Fruit fly (Drosophila melanogaster): ENCODE measurements around the gene Usp12-46.

The Usp12-46 gene

dm6 chr3R:22822729-22823128, 72.0 kb downstream of the Usp12-46 start (continued):
- TF ChIP-seq pros (GFP tag; optimal IDR thresholded peaks at IDR 0.05) (no peak), CG8765 (GFP tag; IDR thresholded peaks at IDR 0.05) (no peak), nmo (GFP tag; optimal IDR thresholded peaks at IDR 0.05) (no peak), YL-1 (GFP tag; optimal IDR thresholded peaks at IDR 0.05) (no peak), ssp (GFP tag; IDR thresholded peaks at IDR 0.05) (no peak), B-H1 (GFP tag; IDR thresholded peaks at IDR 0.05) (no peak), B-H2 (GFP tag; optimal IDR thresholded peaks at IDR 0.05) (no peak), CG17612 (GFP tag; IDR thresholded peaks at IDR 0.05) (no peak), Scr (GFP tag; IDR thresholded peaks at IDR 0.05; ENCODE audit: partially characterized antibody) (no peak), usp (GFP tag; optimal IDR thresholded peaks at IDR 0.05) (no peak), CG4854 (GFP tag; optimal IDR thresholded peaks at IDR 0.05) (no peak), dmrt11E (tag; optimal IDR thresholded peaks at IDR 0.05) (no peak), CG2889 (GFP tag; IDR thresholded peaks at IDR 0.05) (no peak), en (GFP tag; optimal IDR thresholded peaks at IDR 0.05) (no peak), CG18011 (GFP tag; optimal IDR thresholded peaks at IDR 0.05) (no peak), danr (GFP tag; IDR thresholded peaks at IDR 0.05) (no peak), CG6689 (GFP tag; IDR thresholded peaks at IDR 0.05) (no peak), CoRest (tag; optimal IDR thresholded peaks at IDR 0.05) (peak; percentile 12), Blimp-1 (GFP tag; optimal IDR thresholded peaks at IDR 0.05) (no peak), fd96Cb (tag; optimal IDR thresholded peaks at IDR 0.05) (no peak), Hr39 (optimal IDR thresholded peaks at IDR 0.05) (no peak), az2 (GFP tag; optimal IDR thresholded peaks at IDR 0.05) (no peak), Xrp1 (GFP tag; IDR thresholded peaks at IDR 0.05) (no peak), CG6765 (GFP tag; optimal IDR thresholded peaks at IDR 0.05) (peak; percentile 10), phol (tag; optimal IDR thresholded peaks at IDR 0.05) (no peak), NfI (GFP tag; optimal IDR thresholded peaks at IDR 0.05) (peak; percentile 0), CG10565 (GFP tag; optimal IDR thresholded peaks at IDR 0.05) (no peak), CG18599 (GFP tag; optimal IDR thresholded peaks at IDR 0.05) (peak; percentile 71), CG15696 (tag; optimal IDR thresholded peaks at IDR 0.05) (no peak), hb (GFP tag; IDR thresholded peaks at IDR 0.05; ENCODE audit: partially characterized antibody) (no peak), CG6254 (GFP tag; optimal IDR thresholded peaks at IDR 0.05) (no peak), inv (GFP tag; IDR thresholded peaks at IDR 0.05; ENCODE audit: partially characterized antibody) (no peak), dm (GFP tag; optimal IDR thresholded peaks at IDR 0.05) (no peak), ci (GFP tag; IDR thresholded peaks at IDR 0.05) (no peak), fd3F (GFP tag; optimal IDR thresholded peaks at IDR 0.05) (no peak), Atf6 (GFP tag; IDR thresholded peaks at IDR 0.05) (no peak), salm (tag; optimal IDR thresholded peaks at IDR 0.05) (no peak), chm (GFP tag; IDR thresholded peaks at IDR 0.05) (no peak), gsb-n (tag; optimal IDR thresholded peaks at IDR 0.05) (no peak), ara (GFP tag; IDR thresholded peaks at IDR 0.05) (no peak), CG2116 (GFP tag; optimal IDR thresholded peaks at IDR 0.05) (no peak), stwl (tag; optimal IDR thresholded peaks at IDR 0.05) (no peak), CG8089 (GFP tag; optimal IDR thresholded peaks at IDR 0.05) (no peak), lab (GFP tag; optimal IDR thresholded peaks at IDR 0.05) (peak; percentile 47), CG3847 (GFP tag; IDR thresholded peaks at IDR 0.05) (peak; percentile 19; the same call in 1 of the 2 replicates), trem (tag; optimal IDR thresholded peaks at IDR 0.05) (no peak), sens (GFP tag) (peak; percentile 32), CG18262 (tag; optimal IDR thresholded peaks at IDR 0.05) (no peak), pho (GFP tag; optimal IDR thresholded peaks at IDR 0.05) (no peak), CG7987 (GFP tag; optimal IDR thresholded peaks at IDR 0.05) (no peak), caup (GFP tag; optimal IDR thresholded peaks at IDR 0.05; ENCODE audit: severe bottlenecking) (peak; percentile 7), CG1603 (tag; optimal IDR thresholded peaks at IDR 0.05) (no peak)

All from whole organism, embryonic.